Fruit fly (Drosophila melanogaster): ENCODE results near the gene Had1.
A peak's percentile ranks its signal among the peaks of the same experiment; 100 is the strongest.

Gene Had1

DNA sequence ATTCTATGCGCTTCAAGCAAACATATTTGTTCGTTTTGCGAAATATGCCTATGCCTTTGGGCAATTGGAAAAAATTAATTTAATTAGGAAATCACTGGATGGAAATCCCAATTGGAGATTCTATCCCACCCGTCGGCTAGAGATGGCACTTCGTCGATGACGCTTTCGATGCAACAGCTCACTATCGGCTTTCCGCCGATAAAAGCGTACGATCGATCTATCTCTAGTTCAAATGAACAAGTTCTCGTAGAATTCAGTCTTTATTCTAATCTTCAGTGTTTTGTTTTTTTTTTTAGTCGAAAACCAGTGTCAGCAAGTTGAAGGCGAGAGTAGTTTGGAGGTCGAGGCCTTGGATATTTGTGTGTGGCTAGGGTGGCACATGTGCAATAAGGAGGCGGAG, 14.6 kb upstream of the Had1 start, which contains the start of the genes CG9917 and CG32579 (continued):
- TF ChIP-seq CG12391 (tag; optimal IDR thresholded peaks at IDR 0.05) (no peak), Mad (GFP tag; optimal IDR thresholded peaks at IDR 0.05) (no peak), CG2129 (GFP tag; IDR thresholded peaks at IDR 0.05; ENCODE audit: partially characterized antibody) (peak; percentile 35; the same call in 1 of the 2 replicates), CG11723 (GFP tag; optimal IDR thresholded peaks at IDR 0.05) (no peak), CG17568 (GFP tag; optimal IDR thresholded peaks at IDR 0.05) (no peak), Tbp (GFP tag; optimal IDR thresholded peaks at IDR 0.05) (no peak), Neu2 (GFP tag; optimal IDR thresholded peaks at IDR 0.05; ENCODE audit: borderline replicate concordance) (peak; percentile 69), CG6765 (GFP tag; optimal IDR thresholded peaks at IDR 0.05) (no peak), CG30020 (tag; optimal IDR thresholded peaks at IDR 0.05) (peak; percentile 28), Bgb (GFP tag; IDR thresholded peaks at IDR 0.05; ENCODE audit: partially characterized antibody) (peak; percentile 90), CG7745 (tag; optimal IDR thresholded peaks at IDR 0.05) (peak; percentile 100), CG6854 (GFP tag; optimal IDR thresholded peaks at IDR 0.05) (no peak), dmrt11E (tag; optimal IDR thresholded peaks at IDR 0.05) (no peak), CG17612 (GFP tag; IDR thresholded peaks at IDR 0.05) (no peak), fru (optimal IDR thresholded peaks at IDR 0.05) (no peak), Optix (GFP tag; IDR thresholded peaks at IDR 0.05) (no peak), aop (GFP tag; IDR thresholded peaks at IDR 0.05) (no peak), CG14710 (tag; optimal IDR thresholded peaks at IDR 0.05) (peak; percentile 5), Adf1 (GFP tag; IDR thresholded peaks at IDR 0.05) (peak; percentile 15; the same call in 1 of the 2 replicates), CG8281 (tag; optimal IDR thresholded peaks at IDR 0.05) (no peak), row (GFP tag; IDR thresholded peaks at IDR 0.05) (peak; percentile 47; the same call in 1 of the 3 replicates), gsb (GFP tag; IDR thresholded peaks at IDR 0.05) (no peak), CG42726 (GFP tag; IDR thresholded peaks at IDR 0.05; ENCODE audit: partially characterized antibody) (peak; percentile 72; the same call in 1 of the 2 replicates), BEAF-32 (GFP tag; optimal IDR thresholded peaks at IDR 0.05) (peak; percentile 76), CG3065 (GFP tag; optimal IDR thresholded peaks at IDR 0.05) (no peak), Xbp1 (GFP tag; optimal IDR thresholded peaks at IDR 0.05) (no peak), Blimp-1 (GFP tag; optimal IDR thresholded peaks at IDR 0.05) (no peak), CG3838 (GFP tag; optimal IDR thresholded peaks at IDR 0.05) (no peak), ato (GFP tag; IDR thresholded peaks at IDR 0.05; ENCODE audit: partially characterized antibody) (peak; percentile 81), CG16863 (GFP tag; optimal IDR thresholded peaks at IDR 0.05) (no peak), da (GFP tag; optimal IDR thresholded peaks at IDR 0.05) (no peak), Dll (GFP tag; IDR thresholded peaks at IDR 0.05; ENCODE audit: partially characterized antibody) (peak; percentile 77), Nf-YB (GFP tag; optimal IDR thresholded peaks at IDR 0.05) (no peak), wek (GFP tag; optimal IDR thresholded peaks at IDR 0.05) (no peak), sens (GFP tag) (peak; percentile 72), CG6654 (GFP tag; optimal IDR thresholded peaks at IDR 0.05) (no peak), lilli (GFP tag; optimal IDR thresholded peaks at IDR 0.05) (no peak), CG12942 (GFP tag; optimal IDR thresholded peaks at IDR 0.05) (no peak), CG13894 (tag; optimal IDR thresholded peaks at IDR 0.05) (peak; percentile 37), CG18262 (tag; optimal IDR thresholded peaks at IDR 0.05) (no peak), slbo (GFP tag; IDR thresholded peaks at IDR 0.05) (no peak; the same call in 1 of the 2 replicates), ssp (GFP tag; IDR thresholded peaks at IDR 0.05) (no peak), CG4617 (GFP tag; optimal IDR thresholded peaks at IDR 0.05; ENCODE audit: borderline replicate concordance) (peak; percentile 28), Ets65A (GFP tag) (no peak), bbx (GFP tag; IDR thresholded peaks at IDR 0.05; ENCODE audit: partially characterized antibody) (peak; percentile 90), Doc2 (GFP tag; IDR thresholded peaks at IDR 0.05) (no peak), grn (GFP tag; optimal IDR thresholded peaks at IDR 0.05) (peak; percentile 7), D (optimal IDR thresholded peaks at IDR 0.05) (no peak), D (GFP tag; optimal IDR thresholded peaks at IDR 0.05) (no peak), CG2116 (GFP tag; optimal IDR thresholded peaks at IDR 0.05) (peak; percentile 96), CG2202 (tag; optimal IDR thresholded peaks at IDR 0.05) (no peak)

Data from whole organism, embryonic.